Worm (Caenorhabditis elegans) whole organism, mixed stage, embryonic: ENCODE measurements around the gene srbc-37.
A peak's percentile ranks its signal among the peaks of the same experiment; 100 is the strongest.

Source experiments
- M03D4.4 ChIP-seq: sonication (generic microtip); optimal IDR thresholded peaks from 2 replicates; lab custom pipeline; 2017; ENCODE audit warnings: mild to moderate bottlenecking, missing genetic modification characterization, missing compliant biosample characterization
- blmp-1 ChIP-seq: fragments of 150-350 bp; optimal IDR thresholded peaks from 2 replicates; lab custom pipeline; 2014; ENCODE audit warnings: missing biosample characterization, missing genetic modification characterization
- ceh-39 ChIP-seq: fragments of 150-350 bp; optimal IDR thresholded peaks from 2 replicates; lab custom pipeline; 2014; ENCODE audit warnings: missing biosample characterization, missing genetic modification characterization
- ceh-43 ChIP-seq: fragments of 200-800 bp; sonication (Bioruptor generic); optimal IDR thresholded peaks from 2 replicates; lab custom pipeline; 2018; ENCODE audit warnings: mild to moderate bottlenecking, missing genetic modification characterization, moderate library complexity, missing compliant biosample characterization
- ceh-83 ChIP-seq: fragments of 200-800 bp; sonication (Bioruptor generic); optimal IDR thresholded peaks from 2 replicates; lab custom pipeline; 2018; ENCODE audit warnings: mild to moderate bottlenecking, missing genetic modification characterization, missing compliant biosample characterization
- ces-1 ChIP-seq: fragments of 150-350 bp; optimal IDR thresholded peaks from 2 replicates; lab custom pipeline; 2014; ENCODE audit warnings: missing biosample characterization, missing genetic modification reagents, missing genetic modification characterization
- elt-1 ChIP-seq: sonication (generic microtip); optimal IDR thresholded peaks from 2 replicates; lab custom pipeline; 2017; ENCODE audit warnings: missing genetic modification characterization, mild to moderate bottlenecking, missing compliant biosample characterization, antibody characterized with exemption, moderate library complexity, borderline replicate concordance; ENCODE audit not compliant: insufficient read depth
- flh-1 ChIP-seq: fragments of 200-800 bp; sonication (Bioruptor generic); optimal IDR thresholded peaks from 2 replicates; lab custom pipeline; 2018; ENCODE audit warnings: mild to moderate bottlenecking, missing genetic modification characterization, moderate library complexity, missing compliant biosample characterization
- ham-2 ChIP-seq: fragments of 200-800 bp; sonication (Bioruptor generic); optimal IDR thresholded peaks from 2 replicates; lab custom pipeline; 2018; ENCODE audit warnings: mild to moderate bottlenecking, missing genetic modification characterization, missing compliant biosample characterization
- hlh-1 ChIP-seq: fragments of 150-350 bp; optimal IDR thresholded peaks from 2 replicates; lab custom pipeline; 2014; ENCODE audit warnings: missing biosample characterization, missing genetic modification reagents, missing genetic modification characterization
- lin-13 ChIP-seq: fragments of 150-350 bp; optimal IDR thresholded peaks from 2 replicates; lab custom pipeline; 2014; ENCODE audit warnings: missing biosample characterization, missing genetic modification characterization
- lin-32 ChIP-seq: fragments of 200-800 bp; sonication (Bioruptor generic); optimal IDR thresholded peaks from 2 replicates; lab custom pipeline; 2018; ENCODE audit warnings: mild to moderate bottlenecking, missing genetic modification characterization, missing compliant biosample characterization
- lsy-2 ChIP-seq: fragments of 150-350 bp; optimal IDR thresholded peaks from 2 replicates; lab custom pipeline; 2014; ENCODE audit warnings: missing biosample characterization, missing genetic modification characterization
- mab-5 ChIP-seq: fragments of 150-350 bp; optimal IDR thresholded peaks from 2 replicates; lab custom pipeline; 2014; ENCODE audit warnings: missing biosample characterization, missing genetic modification characterization
- mep-1 ChIP-seq: fragments of 150-350 bp; optimal IDR thresholded peaks from 2 replicates; lab custom pipeline; 2017; ENCODE audit warnings: missing biosample characterization, missing genetic modification reagents, missing genetic modification characterization, inconsistent platforms
- mls-2 ChIP-seq: sonication (generic microtip); optimal IDR thresholded peaks from 2 replicates; lab custom pipeline; 2016; ENCODE audit warnings: mild to moderate bottlenecking, missing genetic modification characterization, moderate library complexity, missing compliant biosample characterization
- nhr-12 ChIP-seq: fragments of 150-350 bp; optimal IDR thresholded peaks from 2 replicates; lab custom pipeline; 2014; ENCODE audit warnings: missing biosample characterization, missing genetic modification characterization
- nhr-2 ChIP-seq: fragments of 150-350 bp; optimal IDR thresholded peaks from 2 replicates; lab custom pipeline; 2014; ENCODE audit warnings: missing biosample characterization, missing genetic modification characterization
- nhr-237 ChIP-seq: fragments of 150-350 bp; optimal IDR thresholded peaks from 2 replicates; lab custom pipeline; 2014; ENCODE audit warnings: missing biosample characterization, missing genetic modification characterization
- nhr-28 ChIP-seq: fragments of 150-350 bp; optimal IDR thresholded peaks from 2 replicates; lab custom pipeline; 2014; ENCODE audit warnings: missing biosample characterization, missing genetic modification characterization
- nhr-76 ChIP-seq: sonication (generic microtip); optimal IDR thresholded peaks from 2 replicates; lab custom pipeline; 2017; ENCODE audit warnings: missing biosample characterization, missing genetic modification characterization
- pha-4 ChIP-seq: fragments of 150-350 bp; optimal IDR thresholded peaks from 2 replicates; lab custom pipeline; 2018; ENCODE audit warnings: missing biosample characterization, missing genetic modification reagents, missing genetic modification characterization
- sem-2 ChIP-seq: fragments of 200-800 bp; sonication (Bioruptor generic); optimal IDR thresholded peaks from 2 replicates; lab custom pipeline; 2018; ENCODE audit warnings: mild to moderate bottlenecking, missing genetic modification characterization, missing compliant biosample characterization
- snpc-4 ChIP-seq: fragments of 150-350 bp; optimal IDR thresholded peaks from 2 replicates; lab custom pipeline; 2014; ENCODE audit warnings: missing biosample characterization, missing genetic modification characterization
- sptf-1 ChIP-seq: sonication (generic microtip); optimal IDR thresholded peaks from 2 replicates; lab custom pipeline; 2017; ENCODE audit warnings: mild to moderate bottlenecking, missing genetic modification characterization, moderate library complexity, missing compliant biosample characterization
- tbx-8 ChIP-seq: fragments of 200-800 bp; sonication (Bioruptor generic); optimal IDR thresholded peaks from 2 replicates; lab custom pipeline; 2018; ENCODE audit warnings: mild to moderate bottlenecking, missing genetic modification characterization, moderate library complexity, missing compliant biosample characterization
- unc-39 ChIP-seq: fragments of 150-350 bp; optimal IDR thresholded peaks from 2 replicates; lab custom pipeline; 2014; ENCODE audit warnings: missing biosample characterization, missing genetic modification characterization
- unc-62 ChIP-seq: fragments of 150-350 bp; optimal IDR thresholded peaks from 2 replicates; lab custom pipeline; 2014; ENCODE audit warnings: missing biosample characterization, missing genetic modification reagents, missing genetic modification characterization
- zip-8 ChIP-seq: fragments of 150-350 bp; optimal IDR thresholded peaks from 2 replicates; lab custom pipeline; 2014; ENCODE audit warnings: missing biosample characterization, missing genetic modification characterization

Gene srbc-37

ce11 chrV:722889-723288 lies 20.5 kb downstream of the srbc-37 start:
- TF ChIP-seq tbx-8 (no peak), nhr-28 (no peak), mep-1 (tag; lab: Kevin White, UChicago) (no peak), nhr-237 (no peak), hlh-1 (tag; lab: Kevin White, UChicago) (no peak), lsy-2 (tag; lab: Kevin White, UChicago) (no peak), nhr-76 (tag; lab: Kevin White, UChicago) (no peak), blmp-1 (tag; lab: Kevin White, UChicago) (no peak), mab-5 (no peak), zip-8 (tag; lab: Kevin White, UChicago) (no peak), lin-13 (tag; lab: Kevin White, UChicago) (no peak), ceh-39 (tag; lab: Kevin White, UChicago) (no peak), nhr-2 (tag; lab: Kevin White, UChicago) (no peak), sptf-1 (tag; lab: Kevin White, UChicago) (no peak), elt-1 (tag; lab: Kevin White, UChicago) (no peak), mls-2 (tag; lab: Kevin White, UChicago) (no peak), flh-1 (no peak), snpc-4 (no peak), ham-2 (GFP tag; lab: Kevin White, UChicago) (no peak), M03D4.4 (tag; lab: Kevin White, UChicago) (no peak)

DNA sequence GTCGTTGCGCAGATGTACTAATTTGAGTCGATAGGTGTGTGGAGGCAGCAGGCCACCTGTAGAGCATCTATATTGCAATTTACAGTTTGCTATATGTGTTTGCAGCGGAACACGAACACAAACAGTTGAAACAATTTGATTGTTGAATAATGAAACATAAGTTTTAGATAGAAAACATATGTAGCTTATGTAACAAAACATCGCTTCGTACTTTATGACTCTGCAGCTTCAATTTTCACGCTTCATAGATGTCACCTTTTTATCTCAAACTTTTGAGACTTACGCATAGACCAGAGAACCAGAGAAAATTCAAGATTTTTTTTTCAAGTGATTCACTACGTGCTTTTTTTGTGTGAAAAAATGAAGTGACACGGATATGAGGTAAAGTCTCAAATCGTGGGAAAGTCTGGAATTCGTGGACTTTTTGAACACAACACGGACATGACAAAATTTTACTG lies 21.6 kb downstream of the srbc-37 start, which contains the start of gene fbxb-72:
TSS of gene fbxb-72 (minus strand) at position 58 of the 458 bp plus-strand sequence.
- no peak for TF ChIP-seq ceh-83
- TF ChIP-seq blmp-1 (tag; lab: Kevin White, UChicago) = no peak
- TF ChIP-seq ceh-39 (tag; lab: Kevin White, UChicago) = peak; percentile 44
- no peak for TF ChIP-seq mls-2 (tag; lab: Kevin White, UChicago)
- TF ChIP-seq hlh-1 (tag; lab: Kevin White, UChicago) = peak; percentile 9
- TF ChIP-seq sptf-1 (tag; lab: Kevin White, UChicago) = peak; percentile 18

- TF ChIP-seq nhr-76 (tag; lab: Kevin White, UChicago) = no peak
- TF ChIP-seq nhr-12 (tag; lab: Kevin White, UChicago) = no peak
- TF ChIP-seq pha-4 = no peak
- TF ChIP-seq zip-8 (tag; lab: Kevin White, UChicago) = no peak
- TF ChIP-seq ceh-43 (GFP tag; lab: Kevin White, UChicago) = no peak
- TF ChIP-seq ces-1 (GFP tag; lab: Kevin White, UChicago) = no peak
- no peak for TF ChIP-seq mab-5
Observed at ce11 chrV:724470-724890, 22.1 kb downstream of the srbc-37 start.

- TF ChIP-seq blmp-1 (tag; lab: Kevin White, UChicago) (no peak), unc-62 (GFP tag; lab: Kevin White, UChicago) (no peak), lsy-2 (tag; lab: Kevin White, UChicago) (no peak), ceh-43 (GFP tag; lab: Kevin White, UChicago) (no peak), lin-32 (GFP tag; lab: Kevin White, UChicago) (no peak), nhr-237 (no peak)
Observed at ce11 chrV:724946-725806, 22.8 kb downstream of the srbc-37 start.

DNA sequence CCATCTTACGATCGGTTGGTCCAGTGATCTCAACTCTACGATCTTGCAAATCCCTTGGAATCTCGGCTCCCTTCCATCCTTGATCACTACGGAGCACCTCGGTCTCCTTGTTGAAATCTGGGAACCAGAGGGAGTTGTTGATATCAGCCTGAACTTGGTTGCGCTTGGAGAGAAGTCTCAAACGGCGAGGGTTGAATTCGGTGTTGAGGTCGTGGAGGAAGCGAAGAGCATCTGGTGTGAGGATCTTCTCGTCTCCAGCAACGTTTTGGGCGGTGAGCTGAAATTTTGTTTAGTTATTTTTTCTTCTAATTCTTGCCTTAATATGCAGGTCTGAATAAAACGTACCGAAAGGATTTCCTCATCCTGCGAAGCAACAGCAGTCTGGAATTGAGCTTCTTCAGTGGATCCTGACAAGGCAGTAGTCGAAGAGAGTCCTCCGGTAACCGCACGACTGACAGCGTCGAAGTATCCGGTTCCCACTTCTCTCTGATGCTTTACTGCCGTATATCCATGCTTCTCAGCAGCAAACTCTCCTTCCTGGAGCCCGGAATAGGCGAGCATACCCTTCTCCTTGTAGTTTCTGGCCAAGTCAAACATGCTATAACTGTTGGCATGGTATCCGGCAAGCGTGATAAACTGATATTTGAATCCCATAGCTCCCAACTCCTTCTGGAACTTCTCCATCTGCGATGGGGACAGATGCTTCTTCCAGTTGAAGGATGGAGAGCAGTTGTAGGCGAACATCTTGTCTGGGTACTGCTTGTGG lies 23.6 kb downstream of the srbc-37 start:
- TF ChIP-seq nhr-76 (tag; lab: Kevin White, UChicago) (no peak), mls-2 (tag; lab: Kevin White, UChicago) (no peak), sptf-1 (tag; lab: Kevin White, UChicago) (no peak), lsy-2 (tag; lab: Kevin White, UChicago) (no peak), unc-39 (no peak), sem-2 (GFP tag; lab: Kevin White, UChicago) (no peak), lin-13 (tag; lab: Kevin White, UChicago) (no peak), lin-32 (GFP tag; lab: Kevin White, UChicago) (no peak), snpc-4 (no peak), flh-1 (no peak)
